Fruit fly (Drosophila melanogaster): ENCODE results near the gene Slc25A46b.

Slc25A46b gene

dm6 chr2L:18145253-18145652, 48.9 kb downstream of the Slc25A46b start:
- TF ChIP-seq fru (GFP tag; optimal IDR thresholded peaks at IDR 0.05) (peak; percentile 94), ey (GFP tag; optimal IDR thresholded peaks at IDR 0.05) (peak; percentile 97), h (GFP tag; optimal IDR thresholded peaks at IDR 0.05) (peak; percentile 97), Jra (GFP tag; optimal IDR thresholded peaks at IDR 0.05) (peak; percentile 95), GATAd (GFP tag; optimal IDR thresholded peaks at IDR 0.05) (peak; percentile 37), CrebA (GFP tag; optimal IDR thresholded peaks at IDR 0.05; ENCODE audit: borderline replicate concordance) (no peak), Hr83 (GFP tag; optimal IDR thresholded peaks at IDR 0.05; ENCODE audit: poor library complexity, severe bottlenecking) (peak; percentile 30), OdsH (GFP tag; optimal IDR thresholded peaks at IDR 0.05) (peak; percentile 95), sv (GFP tag; optimal IDR thresholded peaks at IDR 0.05) (peak; percentile 87), tai (GFP tag; optimal IDR thresholded peaks at IDR 0.05) (peak; percentile 89), br (GFP tag; optimal IDR thresholded peaks at IDR 0.05) (peak; percentile 96), lola (GFP tag; optimal IDR thresholded peaks at IDR 0.05) (no peak), Vsx2 (GFP tag; optimal IDR thresholded peaks at IDR 0.05; ENCODE audit: partially characterized antibody) (no peak), brk (GFP tag; optimal IDR thresholded peaks at IDR 0.05) (peak; percentile 96), dmrt93B (GFP tag; optimal IDR thresholded peaks at IDR 0.05) (peak; percentile 87), Hnf4 (GFP tag; optimal IDR thresholded peaks at IDR 0.05) (peak; percentile 97), sage (GFP tag; optimal IDR thresholded peaks at IDR 0.05) (peak; percentile 92), N (GFP tag; optimal IDR thresholded peaks at IDR 0.05) (no peak), dl (GFP tag; optimal IDR thresholded peaks at IDR 0.05; ENCODE audit: insufficient read depth in 1 of 2, partially characterized antibody in 2 of 2) (no peak), jim (GFP tag; optimal IDR thresholded peaks at IDR 0.05) (no peak), CG9705 (GFP tag; optimal IDR thresholded peaks at IDR 0.05) (peak; percentile 64), Sp1 (GFP tag; optimal IDR thresholded peaks at IDR 0.05) (peak; percentile 93), Myc (optimal IDR thresholded peaks at IDR 0.05) (no peak), dsf (GFP tag; optimal IDR thresholded peaks at IDR 0.05; ENCODE audit: borderline replicate concordance) (peak; percentile 71), pan (optimal IDR thresholded peaks at IDR 0.05) (no peak), Rel (GFP tag; optimal IDR thresholded peaks at IDR 0.05) (peak; percentile 90), Rel (tag; optimal IDR thresholded peaks at IDR 0.05) (peak; percentile 49), foxo (GFP tag; optimal IDR thresholded peaks at IDR 0.05) (peak; percentile 85 to 95), usp (GFP tag; optimal IDR thresholded peaks at IDR 0.05) (no peak), CG32264 (GFP tag; optimal IDR thresholded peaks at IDR 0.05) (peak; percentile 87), rgr (GFP tag; optimal IDR thresholded peaks at IDR 0.05) (peak; percentile 96), Dfd (GFP tag; optimal IDR thresholded peaks at IDR 0.05) (no peak), woc (GFP tag; optimal IDR thresholded peaks at IDR 0.05) (peak; percentile 93), psq (GFP tag; optimal IDR thresholded peaks at IDR 0.05) (peak; percentile 93), Hr78 (GFP tag; optimal IDR thresholded peaks at IDR 0.05) (no peak), Mio (GFP tag; optimal IDR thresholded peaks at IDR 0.05) (peak; percentile 72), HLH106 (tag; optimal IDR thresholded peaks at IDR 0.05) (peak; percentile 93), Abd-B (GFP tag; optimal IDR thresholded peaks at IDR 0.05) (no peak), Dif (GFP tag; optimal IDR thresholded peaks at IDR 0.05; ENCODE audit: partially characterized antibody) (no peak)

DNA sequence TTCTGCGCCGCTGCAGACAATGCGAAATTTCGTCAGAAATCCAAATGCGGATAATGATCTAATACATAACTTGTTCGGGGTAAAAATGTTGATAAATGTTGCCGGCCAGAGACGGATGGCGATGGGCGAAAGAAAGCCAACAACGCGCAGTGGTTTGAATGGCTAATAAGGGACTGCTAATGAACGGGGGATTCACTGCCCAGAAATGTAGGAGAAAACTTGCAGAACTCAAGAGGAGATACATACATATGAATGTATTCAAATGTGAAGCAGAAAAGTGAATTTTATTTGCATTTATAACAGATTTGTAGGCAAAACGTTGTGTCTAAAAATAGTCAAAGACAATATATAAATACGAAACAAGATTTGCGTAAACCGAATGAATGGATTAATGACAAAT, 49.5 kb downstream of the Slc25A46b start:
- TF ChIP-seq Myc (optimal IDR thresholded peaks at IDR 0.05), result no peak
- no peak for TF ChIP-seq OdsH (GFP tag; optimal IDR thresholded peaks at IDR 0.05)
- TF ChIP-seq Abd-B (GFP tag; optimal IDR thresholded peaks at IDR 0.05), result no peak
- TF ChIP-seq Dfd (GFP tag; optimal IDR thresholded peaks at IDR 0.05), result no peak
- no peak for TF ChIP-seq Rel (GFP tag; optimal IDR thresholded peaks at IDR 0.05)
- TF ChIP-seq Rel (tag; optimal IDR thresholded peaks at IDR 0.05), result peak; percentile 52
- no peak for TF ChIP-seq Hr78 (GFP tag; optimal IDR thresholded peaks at IDR 0.05)

- TF ChIP-seq tai (GFP tag; optimal IDR thresholded peaks at IDR 0.05), result no peak
- no peak for TF ChIP-seq N (GFP tag; optimal IDR thresholded peaks at IDR 0.05)
- TF ChIP-seq Dfd (GFP tag; optimal IDR thresholded peaks at IDR 0.05), result no peak
- peak in 1 of 2 experiments; percentile 60 for TF ChIP-seq foxo (GFP tag; optimal IDR thresholded peaks at IDR 0.05)
- TF ChIP-seq Vsx2 (GFP tag; optimal IDR thresholded peaks at IDR 0.05; ENCODE audit: partially characterized antibody), result no peak
- no peak for TF ChIP-seq Rel (GFP tag; optimal IDR thresholded peaks at IDR 0.05)
- TF ChIP-seq Rel (tag; optimal IDR thresholded peaks at IDR 0.05), result no peak
- TF ChIP-seq dsf (GFP tag; optimal IDR thresholded peaks at IDR 0.05; ENCODE audit: borderline replicate concordance), result no peak
- TF ChIP-seq dmrt93B (GFP tag; optimal IDR thresholded peaks at IDR 0.05), result peak; percentile 48
- no peak for TF ChIP-seq lola (GFP tag; optimal IDR thresholded peaks at IDR 0.05)
- TF ChIP-seq dl (GFP tag; optimal IDR thresholded peaks at IDR 0.05; ENCODE audit: insufficient read depth in 1 of 2, partially characterized antibody in 2 of 2), result no peak
- no peak for TF ChIP-seq Hnf4 (GFP tag; optimal IDR thresholded peaks at IDR 0.05)
- TF ChIP-seq Sp1 (GFP tag; optimal IDR thresholded peaks at IDR 0.05), result peak; percentile 22
- no peak for TF ChIP-seq brk (GFP tag; optimal IDR thresholded peaks at IDR 0.05)
- TF ChIP-seq Jra (GFP tag; optimal IDR thresholded peaks at IDR 0.05), result no peak
- peak; percentile 61 for TF ChIP-seq psq (GFP tag; optimal IDR thresholded peaks at IDR 0.05)
- TF ChIP-seq sage (GFP tag; optimal IDR thresholded peaks at IDR 0.05), result peak; percentile 4
- peak; percentile 45 for TF ChIP-seq ey (GFP tag; optimal IDR thresholded peaks at IDR 0.05)
- TF ChIP-seq br (GFP tag; optimal IDR thresholded peaks at IDR 0.05), result peak; percentile 40
- TF ChIP-seq fru (GFP tag; optimal IDR thresholded peaks at IDR 0.05), result peak; percentile 59
- TF ChIP-seq HLH106 (tag; optimal IDR thresholded peaks at IDR 0.05), result peak; percentile 46
- TF ChIP-seq woc (GFP tag; optimal IDR thresholded peaks at IDR 0.05), result peak; percentile 40
- TF ChIP-seq Dif (GFP tag; optimal IDR thresholded peaks at IDR 0.05; ENCODE audit: partially characterized antibody), result no peak
- no peak for TF ChIP-seq GATAd (GFP tag; optimal IDR thresholded peaks at IDR 0.05)
- TF ChIP-seq CrebA (GFP tag; optimal IDR thresholded peaks at IDR 0.05; ENCODE audit: borderline replicate concordance), result no peak
- TF ChIP-seq sv (GFP tag; optimal IDR thresholded peaks at IDR 0.05), result no peak
- no peak for TF ChIP-seq usp (GFP tag; optimal IDR thresholded peaks at IDR 0.05)
- TF ChIP-seq Mio (GFP tag; optimal IDR thresholded peaks at IDR 0.05), result no peak
- no peak for TF ChIP-seq Myc (optimal IDR thresholded peaks at IDR 0.05)
- no peak for TF ChIP-seq Hr83 (GFP tag; optimal IDR thresholded peaks at IDR 0.05; ENCODE audit: poor library complexity, severe bottlenecking)
- TF ChIP-seq CG9705 (GFP tag; optimal IDR thresholded peaks at IDR 0.05), result no peak
- no peak for TF ChIP-seq Abd-B (GFP tag; optimal IDR thresholded peaks at IDR 0.05)
- TF ChIP-seq pan (optimal IDR thresholded peaks at IDR 0.05), result no peak
- TF ChIP-seq Hr78 (GFP tag; optimal IDR thresholded peaks at IDR 0.05), result no peak
- TF ChIP-seq CG32264 (GFP tag; optimal IDR thresholded peaks at IDR 0.05), result no peak
- TF ChIP-seq rgr (GFP tag; optimal IDR thresholded peaks at IDR 0.05), result peak; percentile 39
- peak; percentile 44 for TF ChIP-seq h (GFP tag; optimal IDR thresholded peaks at IDR 0.05)
Measured at dm6 chr2L:18146618-18147099, 50.3 kb downstream of the Slc25A46b start.
